Worm (Caenorhabditis elegans): ENCODE data around the gene acr-7.

ce11 chrII:7879266-7879718 is 29.7 kb upstream of the acr-7 start, which contains the start of the genes vha-4 and T01H3.5:
- TF ChIP-seq fkh-10 (GFP tag; optimal IDR thresholded peaks at IDR 0.05) (no peak), nhr-76 (tag; optimal IDR thresholded peaks at IDR 0.05) (no peak)

Data from whole organism, L1 larva.